Worm (Caenorhabditis elegans) whole organism, L3 larva: ENCODE measurements around the gene Y67H2A.7.

Experiments
- ceh-28 ChIP-seq: fragments of 150-350 bp; optimal IDR thresholded peaks from 2 replicates; lab custom pipeline; 2014; ENCODE audit warnings: missing biosample characterization, missing genetic modification reagents, missing genetic modification characterization
- egl-27 ChIP-seq: sonication (generic microtip); optimal IDR thresholded peaks from 4 replicates; lab custom pipeline; 2017; ENCODE audit warnings: missing biosample characterization, missing genetic modification reagents, missing genetic modification characterization

- TF ChIP-seq ceh-28 (peak; percentile 71), egl-27 (tag; lab: Kevin White, UChicago) (peak; percentile 17)
Observed at ce11 chrIV:13322429-13322828, 18.9 kb downstream of the Y67H2A.7 start.
